Worm (Caenorhabditis elegans) whole organism, L2 larva: ENCODE measurements around the gene srsx-19.

Experiments used
- aly-2 ChIP-seq: fragments of 150-350 bp; optimal IDR thresholded peaks from 2 replicates; lab custom pipeline; 2014; ENCODE audit warnings: missing biosample characterization, missing genetic modification characterization
- blmp-1 ChIP-seq: sonication (generic microtip); optimal IDR thresholded peaks from 2 replicates; lab custom pipeline; 2017; ENCODE audit warnings: missing genetic modification characterization, mild to moderate bottlenecking, missing compliant biosample characterization, antibody characterized with exemption, moderate library complexity; ENCODE audit not compliant: insufficient read depth
- nhr-6 ChIP-seq: fragments of 150-350 bp; optimal IDR thresholded peaks from 2 replicates; lab custom pipeline; 2014; ENCODE audit warnings: missing biosample characterization, missing genetic modification characterization

DNA sequence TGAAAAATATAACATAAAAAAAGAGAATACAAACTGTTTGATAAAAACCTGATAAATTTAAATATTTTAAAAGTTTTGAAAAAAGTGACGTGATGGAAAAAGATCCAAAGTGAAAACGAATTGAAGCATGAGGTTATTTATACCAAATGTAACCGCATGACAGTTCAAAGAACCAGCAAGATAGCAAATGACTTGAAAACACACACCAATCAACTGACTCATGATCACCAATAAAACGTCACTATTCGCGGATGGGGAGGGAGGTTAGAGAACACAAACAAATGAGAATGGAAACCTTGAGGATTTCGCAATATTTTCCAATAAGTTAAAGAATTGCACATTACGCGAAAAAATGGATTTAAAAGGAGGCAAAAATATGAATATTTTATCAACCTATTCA is 21.9 kb downstream of the srsx-19 start, which contains the start of gene C06B3.7:
- TF ChIP-seq nhr-6 (tag; lab: Kevin White, UChicago): no peak
- no peak for TF ChIP-seq aly-2 (tag; lab: Kevin White, UChicago)
- peak; percentile 55 for TF ChIP-seq blmp-1 (tag; lab: Kevin White, UChicago)
